Fruit fly (Drosophila melanogaster) whole organism, embryonic: ENCODE results near the gene Dok.

ENCODE experiments used
- Atf-2 ChIP-seq: fragments of 200-800 bp; sonication (Bioruptor generic); optimal IDR thresholded peaks from 2 replicates; lab custom pipeline; 2016; ENCODE audit warnings: missing biosample characterization, missing genetic modification characterization
- CG10267 ChIP-seq: fragments of 200-800 bp; sonication (Bioruptor generic); optimal IDR thresholded peaks from 2 replicates; lab custom pipeline; 2018; ENCODE audit warnings: missing biosample characterization, mild to moderate bottlenecking, missing genetic modification characterization, moderate library complexity
- CG10431 ChIP-seq: fragments of 200-800 bp; sonication (Bioruptor generic); optimal IDR thresholded peaks from 3 replicates; lab custom pipeline; 2018; ENCODE audit warnings: missing biosample characterization, mild to moderate bottlenecking, missing genetic modification characterization
- CG10654 ChIP-seq: fragments of 200-800 bp; sonication (Bioruptor generic); optimal IDR thresholded peaks from 2 replicates; lab custom pipeline; 2016; ENCODE audit warnings: missing biosample characterization, missing genetic modification characterization
- CG10959 ChIP-seq: fragments of 200-800 bp; sonication (Bioruptor generic); IDR thresholded peaks from 2 replicates; pipeline ENCODE4 v1.3.6; 2022; ENCODE audit warnings: missing biosample characterization, missing genetic modification characterization
- CG12071 ChIP-seq: fragments of 200-800 bp; sonication (Bioruptor generic); optimal IDR thresholded peaks from 3 replicates; lab custom pipeline; 2018; ENCODE audit warnings: missing biosample characterization, mild to moderate bottlenecking, missing genetic modification characterization
- CG12104 ChIP-seq: fragments of 200-800 bp; sonication (Bioruptor generic); optimal IDR thresholded peaks from 3 replicates; lab custom pipeline; 2016; ENCODE audit warnings: missing biosample characterization, missing genetic modification characterization
- CG12219 ChIP-seq: fragments of 200-800 bp; sonication (Bioruptor generic); optimal IDR thresholded peaks from 3 replicates; lab custom pipeline; 2018; ENCODE audit warnings: missing biosample characterization, mild to moderate bottlenecking, missing genetic modification characterization
- CG14050 ChIP-seq: fragments of 200-800 bp; sonication (Bioruptor generic); IDR thresholded peaks from 3 replicates; pipeline ENCODE4 v1.3.6; 2022; ENCODE audit warnings: missing biosample characterization, missing genetic modification characterization
- CG14667 ChIP-seq: fragments of 200-800 bp; sonication (Bioruptor generic); IDR thresholded peaks from 2 replicates; pipeline ENCODE4 v1.3.6; 2022; ENCODE audit warnings: missing biosample characterization, missing genetic modification characterization
- CG15601 ChIP-seq: fragments of 200-800 bp; sonication (Bioruptor generic); optimal IDR thresholded peaks from 3 replicates; lab custom pipeline; 2019; ENCODE audit warnings: missing biosample characterization, mild to moderate bottlenecking, missing genetic modification characterization, moderate library complexity
- CG17186 ChIP-seq: fragments of 200-800 bp; sonication (Bioruptor generic); optimal IDR thresholded peaks from 3 replicates; lab custom pipeline; 2017; ENCODE audit warnings: missing biosample characterization, missing genetic modification reagents, missing genetic modification characterization
- CG18262 ChIP-seq: fragments of 200-800 bp; optimal IDR thresholded peaks from 3 replicates; lab custom pipeline; 2019; ENCODE audit warnings: missing biosample characterization, mild to moderate bottlenecking, missing genetic modification characterization, moderate library complexity
- CG1832 ChIP-seq: fragments of 200-800 bp; sonication (Bioruptor generic); optimal IDR thresholded peaks from 2 replicates; lab custom pipeline; 2017; ENCODE audit warnings: missing biosample characterization, mild to moderate bottlenecking, missing genetic modification characterization, inconsistent platforms
- CG2129 ChIP-seq: fragments of 200-800 bp; sonication (Bioruptor generic); IDR thresholded peaks from 2 replicates; pipeline ENCODE4 v1.3.6; 2022; ENCODE audit warnings: missing biosample characterization, missing genetic modification characterization; ENCODE audit not compliant: partially characterized antibody
- CG2712 ChIP-seq: fragments of 200-800 bp; optimal IDR thresholded peaks from 3 replicates; lab custom pipeline; 2019; ENCODE audit warnings: missing biosample characterization, mild to moderate bottlenecking, missing genetic modification characterization, moderate library complexity
- CG30020 ChIP-seq: fragments of 200-800 bp; optimal IDR thresholded peaks from 2 replicates; lab custom pipeline; 2019; ENCODE audit warnings: missing biosample characterization, mild to moderate bottlenecking, missing genetic modification characterization, moderate library complexity
- CG31224 ChIP-seq: fragments of 200-800 bp; sonication (Bioruptor generic); IDR thresholded peaks from 2 replicates; pipeline ENCODE4 v1.3.6; 2022; ENCODE audit warnings: missing biosample characterization, missing genetic modification characterization
- CG31388 ChIP-seq: fragments of 200-800 bp; sonication (Bioruptor generic); optimal IDR thresholded peaks from 2 replicates; lab custom pipeline; 2016; ENCODE audit warnings: missing biosample characterization, missing genetic modification characterization
- CG4282 ChIP-seq: fragments of 200-800 bp; sonication (Bioruptor generic); optimal IDR thresholded peaks from 2 replicates; lab custom pipeline; 2016; ENCODE audit warnings: missing biosample characterization, missing genetic modification characterization
- CG4328 ChIP-seq: fragments of 200-800 bp; sonication (Bioruptor generic); optimal IDR thresholded peaks from 3 replicates; lab custom pipeline; 2017; ENCODE audit warnings: missing biosample characterization, missing genetic modification reagents, missing genetic modification characterization
- CG5953 ChIP-seq: fragments of 200-800 bp; sonication (Bioruptor generic); IDR thresholded peaks from 2 replicates; pipeline ENCODE4 v1.3.6; 2022; ENCODE audit warnings: missing biosample characterization, missing genetic modification characterization
- CG8089 ChIP-seq: fragments of 200-800 bp; sonication (Bioruptor generic); optimal IDR thresholded peaks from 3 replicates; lab custom pipeline; 2016; ENCODE audit warnings: missing biosample characterization, missing genetic modification characterization
- CG8388 ChIP-seq: fragments of 200-800 bp; sonication (Bioruptor generic); optimal IDR thresholded peaks from 2 replicates; lab custom pipeline; 2019; ENCODE audit warnings: missing biosample characterization, mild to moderate bottlenecking, missing genetic modification characterization, moderate library complexity
- CG9215 ChIP-seq: fragments of 200-800 bp; sonication (Bioruptor generic); IDR thresholded peaks from 2 replicates; pipeline ENCODE4 v1.3.6; 2022; ENCODE audit warnings: missing biosample characterization, missing genetic modification characterization
- CkIIα-i1 ChIP-seq: fragments of 200-800 bp; sonication (Bioruptor generic); IDR thresholded peaks from 2 replicates; pipeline ENCODE4 v1.3.6; 2022; ENCODE audit warnings: missing biosample characterization, missing genetic modification characterization
- Deaf1 ChIP-seq: fragments of 200-800 bp; optimal IDR thresholded peaks from 3 replicates; lab custom pipeline; 2019; ENCODE audit warnings: missing biosample characterization, mild to moderate bottlenecking, missing genetic modification characterization, moderate library complexity
- Doc3 ChIP-seq: fragments of 200-800 bp; sonication (Bioruptor generic); IDR thresholded peaks from 3 replicates; pipeline ENCODE4 v1.3.6; 2022; ENCODE audit warnings: missing biosample characterization, missing genetic modification characterization; ENCODE audit not compliant: partially characterized antibody
- Dref ChIP-seq: fragments of 200-800 bp; sonication (Bioruptor generic); IDR thresholded peaks from 2 replicates; pipeline ENCODE4 v1.3.6; 2022; ENCODE audit warnings: missing biosample characterization, missing genetic modification characterization
- Hr51 ChIP-seq, 2 experiments: fragments of 200-800 bp; sonication (Bioruptor generic); optimal IDR thresholded peaks; 2 replicates in 1 of 2; 3 replicates in 1 of 2; lab custom pipeline; 2016 to 2018; ENCODE audit warnings: missing biosample characterization in 2 of 2, missing genetic modification characterization in 2 of 2, mild to moderate bottlenecking in 1 of 2, moderate library complexity in 1 of 2
- Mes4 ChIP-seq: fragments of 200-800 bp; sonication (Bioruptor generic); optimal IDR thresholded peaks from 2 replicates; lab custom pipeline; 2016; ENCODE audit warnings: missing biosample characterization, missing genetic modification characterization
- Nf-YC ChIP-seq: fragments of 200-800 bp; optimal IDR thresholded peaks from 3 replicates; lab custom pipeline; 2019; ENCODE audit warnings: missing biosample characterization, mild to moderate bottlenecking, missing genetic modification characterization, moderate library complexity
- Sox102F ChIP-seq: fragments of 200-800 bp; sonication (Bioruptor generic); optimal IDR thresholded peaks from 2 replicates; lab custom pipeline; 2018; ENCODE audit warnings: missing biosample characterization, mild to moderate bottlenecking, missing genetic modification characterization, moderate library complexity
- Tbp ChIP-seq: fragments of >200 bp; optimal IDR thresholded peaks from 2 replicates; lab custom pipeline; 2018; ENCODE audit warnings: missing biosample characterization, missing genetic modification characterization
- YL-1 ChIP-seq: fragments of 200-800 bp; sonication (Bioruptor generic); optimal IDR thresholded peaks from 3 replicates; lab custom pipeline; 2017; ENCODE audit warnings: missing biosample characterization, mild to moderate bottlenecking, missing genetic modification characterization
- ac ChIP-seq: fragments of 200-800 bp; sonication (Bioruptor generic); optimal IDR thresholded peaks from 3 replicates; lab custom pipeline; 2017; ENCODE audit warnings: missing biosample characterization, mild to moderate bottlenecking, missing genetic modification characterization
- al ChIP-seq: fragments of 200-800 bp; sonication (Bioruptor generic); IDR thresholded peaks from 2 replicates; pipeline ENCODE4 v1.3.6; 2022; ENCODE audit warnings: missing biosample characterization, missing genetic modification characterization
- ap ChIP-seq: fragments of 200-800 bp; sonication (Bioruptor generic); IDR thresholded peaks from 2 replicates; pipeline ENCODE4 v1.3.6; 2022; ENCODE audit warnings: missing biosample characterization, missing genetic modification characterization
- az2 ChIP-seq: fragments of 200-800 bp; sonication (Bioruptor generic); optimal IDR thresholded peaks from 3 replicates; lab custom pipeline; 2016; ENCODE audit warnings: missing biosample characterization, missing genetic modification characterization
- fru ChIP-seq: fragments of >200 bp; optimal IDR thresholded peaks from 2 replicates; lab custom pipeline; 2017
- gce ChIP-seq: fragments of 200-800 bp; sonication (Bioruptor generic); IDR thresholded peaks from 3 replicates; pipeline ENCODE4 v1.3.6; 2022; ENCODE audit warnings: missing biosample characterization, missing genetic modification characterization
- grau ChIP-seq: fragments of 200-800 bp; optimal IDR thresholded peaks from 3 replicates; lab custom pipeline; 2019; ENCODE audit warnings: missing biosample characterization, mild to moderate bottlenecking, missing genetic modification characterization, moderate library complexity
- gsb ChIP-seq: fragments of 200-800 bp; sonication (Bioruptor generic); IDR thresholded peaks from 2 replicates; pipeline ENCODE4 v1.3.6; 2022; ENCODE audit warnings: missing biosample characterization, missing genetic modification characterization
- jigr1 ChIP-seq: fragments of 200-800 bp; sonication (Bioruptor generic); IDR thresholded peaks from 3 replicates; pipeline ENCODE4 v1.3.6; 2022; ENCODE audit warnings: missing biosample characterization, missing genetic modification characterization
- lab ChIP-seq: fragments of 200-800 bp; sonication (Bioruptor generic); optimal IDR thresholded peaks from 3 replicates; lab custom pipeline; 2017; ENCODE audit warnings: missing biosample characterization, missing genetic modification characterization, mild to moderate bottlenecking, moderate library complexity, missing genetic modification reagents
- lmd ChIP-seq: fragments of 200-800 bp; sonication (Bioruptor generic); IDR thresholded peaks from 2 replicates; pipeline ENCODE4 v1.3.6; 2022; ENCODE audit warnings: missing biosample characterization, missing genetic modification characterization
- nerfin-1 ChIP-seq: fragments of 200-800 bp; sonication (Bioruptor generic); optimal IDR thresholded peaks from 3 replicates; lab custom pipeline; 2019; ENCODE audit warnings: missing biosample characterization, mild to moderate bottlenecking, missing genetic modification characterization, moderate library complexity
- onecut ChIP-seq: fragments of 200-800 bp; sonication (Bioruptor generic); IDR thresholded peaks from 2 replicates; pipeline ENCODE4 v1.3.6; 2022; ENCODE audit warnings: missing biosample characterization, missing genetic modification characterization
- org-1 ChIP-seq: fragments of 200-800 bp; sonication (Bioruptor generic); optimal IDR thresholded peaks from 2 replicates; lab custom pipeline; 2017; ENCODE audit warnings: missing biosample characterization, missing genetic modification characterization
- rib ChIP-seq: fragments of 200-800 bp; sonication (Bioruptor generic); IDR thresholded peaks from 2 replicates; pipeline ENCODE4 v1.3.6; 2022; ENCODE audit warnings: missing biosample characterization, missing genetic modification characterization
- sisA ChIP-seq: fragments of 200-800 bp; sonication (Bioruptor generic); IDR thresholded peaks from 2 replicates; pipeline ENCODE4 v1.3.6; 2022; ENCODE audit warnings: missing biosample characterization, missing genetic modification characterization
- tap ChIP-seq: fragments of 200-800 bp; optimal IDR thresholded peaks from 3 replicates; lab custom pipeline; 2019; ENCODE audit warnings: missing biosample characterization, mild to moderate bottlenecking, missing genetic modification characterization, moderate library complexity

Gene Dok

dm6 chrX:7335524-7335991, 11.5 kb downstream of the Dok start (continued):
- TF ChIP-seq onecut (GFP tag; lab: Robert Waterston, UW) (peak; percentile 58), YL-1 (GFP tag; lab: Kevin White, UChicago) (no peak), CG9215 (GFP tag; lab: Robert Waterston, UW) (no peak), CG8089 (GFP tag; lab: Kevin White, UChicago) (no peak), fru (lab: Kevin White, UChicago) (no peak), tap (tag; lab: Kevin White, UChicago) (peak; percentile 32), CG10431 (GFP tag; lab: Kevin White, UChicago) (no peak), CG12219 (GFP tag; lab: Kevin White, UChicago) (peak; percentile 26), CG4328 (GFP tag; lab: Kevin White, UChicago) (no peak), CkIIα-i1 (GFP tag; lab: Robert Waterston, UW) (no peak), lmd (GFP tag; lab: Robert Waterston, UW) (no peak), gsb (GFP tag; lab: Robert Waterston, UW) (no peak), CG12104 (GFP tag; lab: Kevin White, UChicago) (no peak), CG14667 (GFP tag; lab: Robert Waterston, UW) (no peak), Sox102F (peak; percentile 47), CG15601 (tag; lab: Kevin White, UChicago) (peak; percentile 66), grau (tag; lab: Kevin White, UChicago) (peak; percentile 19), gce (no peak), CG1832 (GFP tag; lab: Kevin White, UChicago) (no peak), rib (no peak), CG4282 (GFP tag; lab: Kevin White, UChicago) (no peak), CG10267 (tag; lab: Kevin White, UChicago) (peak; percentile 56), Dref (GFP tag; lab: Robert Waterston, UW) (no peak), org-1 (GFP tag; lab: Kevin White, UChicago) (no peak), lab (no peak), ap (no peak), CG17186 (no peak), Atf-2 (GFP tag; lab: Kevin White, UChicago) (no peak), jigr1 (no peak), az2 (GFP tag; lab: Kevin White, UChicago) (no peak), al (no peak), Deaf1 (no peak), Mes4 (GFP tag; lab: Kevin White, UChicago) (no peak), CG31388 (GFP tag; lab: Kevin White, UChicago) (no peak), CG18262 (tag; lab: Kevin White, UChicago) (peak; percentile 10), CG2129 (GFP tag; lab: Robert Waterston, UW) (no peak), CG10959 (no peak), CG30020 (no peak), CG31224 (no peak), Doc3 (GFP tag; lab: Robert Waterston, UW) (no peak), nerfin-1 (peak; percentile 27), Hr51 (GFP tag; optimal IDR thresholded peaks at IDR 0.05; lab: Kevin White, UChicago) (peak in 1 of 2 experiments; percentile 57), CG8388 (GFP tag; lab: Kevin White, UChicago) (peak; percentile 55), CG2712 (peak; percentile 71), CG10654 (GFP tag; lab: Kevin White, UChicago) (no peak), CG12071 (GFP tag; lab: Kevin White, UChicago) (no peak), ac (no peak), CG14050 (no peak), Nf-YC (tag; lab: Kevin White, UChicago) (no peak), CG5953 (GFP tag; lab: Robert Waterston, UW) (no peak), sisA (no peak), Tbp (GFP tag; lab: Kevin White, UChicago) (no peak)
